Worm (Caenorhabditis elegans): ENCODE measurements around the gene R12B2.8.

R12B2.8 gene

DNA sequence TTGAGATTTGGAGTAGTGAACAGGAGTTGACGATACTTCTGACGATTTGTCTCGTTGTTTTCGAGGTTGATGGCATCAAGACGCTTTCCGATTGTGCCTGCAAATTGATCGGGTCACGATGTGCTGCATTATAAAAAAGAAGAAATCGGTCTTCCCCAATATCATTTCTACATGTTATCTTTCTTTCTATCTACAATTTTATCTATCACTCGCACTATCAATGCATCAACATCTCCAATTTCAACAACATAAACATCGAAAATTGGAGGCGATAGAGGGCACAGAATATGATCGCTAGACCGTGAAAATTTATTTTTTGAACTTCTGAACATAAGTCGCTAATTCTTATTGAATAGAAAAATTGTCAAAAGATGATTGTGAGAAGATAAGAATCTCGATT, 52.0 kb downstream of the R12B2.8 start:
- TF ChIP-seq hlh-26 (GFP tag; conservative IDR thresholded peaks at IDR 0.05) (no peak), attf-3 (GFP tag; conservative IDR thresholded peaks at IDR 0.05) (no peak), unc-130 (GFP tag; optimal IDR thresholded peaks at IDR 0.05) (no peak), madf-10 (tag; optimal IDR thresholded peaks at IDR 0.05) (no peak), bed-2 (GFP tag; IDR thresholded peaks at IDR 0.05) (no peak), D2030.7 (GFP tag; IDR thresholded peaks at IDR 0.05) (no peak), Y56A3A.18 (GFP tag; IDR thresholded peaks at IDR 0.05) (no peak), hmg-1.2 (GFP tag; IDR thresholded peaks at IDR 0.05) (no peak), somi-1 (GFP tag; optimal IDR thresholded peaks at IDR 0.05) (no peak), lag-1 (GFP tag; IDR thresholded peaks at IDR 0.05) (no peak), hrde-1 (tag; optimal IDR thresholded peaks at IDR 0.05; ENCODE audit: borderline replicate concordance) (no peak), repo-1 (tag; optimal IDR thresholded peaks at IDR 0.05) (no peak)

DNA sequence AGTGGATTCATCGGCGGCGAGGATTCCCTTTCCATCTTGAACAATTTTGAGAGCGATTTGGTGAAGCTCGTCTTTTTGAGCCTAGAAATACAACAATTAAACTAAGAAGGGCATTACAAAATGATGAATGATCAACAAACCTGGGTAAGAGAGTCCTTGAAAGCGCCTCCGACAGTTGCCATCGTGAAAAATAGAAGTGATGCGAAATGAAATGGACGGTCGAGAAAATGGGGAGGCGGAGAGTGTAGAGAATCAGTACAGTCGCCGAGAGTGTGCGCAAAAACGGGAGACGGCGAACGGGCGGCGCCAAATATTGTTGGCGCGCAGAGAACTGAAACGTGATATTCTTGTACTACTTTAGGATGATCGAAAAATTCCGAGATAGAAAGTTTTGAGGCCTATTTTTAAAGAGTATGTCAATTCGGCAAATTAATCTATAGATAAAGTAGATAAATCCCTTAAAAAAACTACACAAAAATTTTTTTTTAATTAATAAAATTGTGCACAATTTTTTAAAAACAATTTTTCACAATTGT, 52.5 kb downstream of the R12B2.8 start, which contains the start of gene aldo-2:
Gene aldo-2, minus strand, starts transcription at position 486 of the 536 bp plus-strand sequence.
- TF ChIP-seq atf-7 (tag; optimal IDR thresholded peaks at IDR 0.05) (no peak), Y56A3A.18 (GFP tag; IDR thresholded peaks at IDR 0.05) (peak; percentile 49; the same call in 1 of the 2 replicates), F49E8.2 (tag; optimal IDR thresholded peaks at IDR 0.05; ENCODE audit: insufficient read depth) (peak; percentile 15), gei-17 (GFP tag; optimal IDR thresholded peaks at IDR 0.05) (no peak), F37B4.10 (GFP tag; IDR thresholded peaks at IDR 0.05) (no peak), B0019.2 (GFP tag; conservative IDR thresholded peaks at IDR 0.05) (peak; percentile 76), bed-2 (GFP tag; IDR thresholded peaks at IDR 0.05) (no peak), pbrm-1 (GFP tag; IDR thresholded peaks at IDR 0.05) (peak; percentile 56; the same call in 1 of the 2 replicates), rpc-1 (optimal IDR thresholded peaks at IDR 0.05) (no peak), rpc-1 (tag; optimal IDR thresholded peaks at IDR 0.05) (no peak), attf-6 (GFP tag; IDR thresholded peaks at IDR 0.05) (peak; percentile 41; the same call in 1 of the 2 replicates), Y79H2A.3 (GFP tag; conservative IDR thresholded peaks at IDR 0.05) (peak; percentile 75), F39B2.1 (GFP tag; IDR thresholded peaks at IDR 0.05) (no peak), ccch-3 (GFP tag; optimal IDR thresholded peaks at IDR 0.05) (no peak), ets-4 (GFP tag; optimal IDR thresholded peaks at IDR 0.05) (no peak), egl-44 (GFP tag; IDR thresholded peaks at IDR 0.05) (peak; percentile 44; the same call in 1 of the 2 replicates), mes-4 (tag; optimal IDR thresholded peaks at IDR 0.05) (no peak), ztf-3 (GFP tag; optimal IDR thresholded peaks at IDR 0.05) (no peak), ceh-40 (GFP tag; IDR thresholded peaks at IDR 0.05) (no peak), dpl-1 (GFP tag; optimal IDR thresholded peaks at IDR 0.05) (peak; percentile 86), xnd-1 (tag; optimal IDR thresholded peaks at IDR 0.05) (peak; percentile 92), ceh-27 (GFP tag; optimal IDR thresholded peaks at IDR 0.05) (peak; percentile 42), F22D6.2 (tag; optimal IDR thresholded peaks at IDR 0.05) (no peak), rcor-1 (GFP tag; IDR thresholded peaks at IDR 0.05) (peak; percentile 73), attf-3 (GFP tag; conservative IDR thresholded peaks at IDR 0.05) (no peak), let-526 (GFP tag; IDR thresholded peaks at IDR 0.05) (no peak), tbp1 (GFP tag; optimal IDR thresholded peaks at IDR 0.05) (peak; percentile 55), aptf-3 (GFP tag; IDR thresholded peaks at IDR 0.05) (0 out of 2 replicates have a peak, but pooled peaks have one; percentile 72), hlh-12 (tag; optimal IDR thresholded peaks at IDR 0.05) (no peak), attf-5 (GFP tag; optimal IDR thresholded peaks at IDR 0.05) (no peak), zfh-2 (GFP tag; conservative IDR thresholded peaks at IDR 0.05) (peak; percentile 72; the same call in 1 of the 2 replicates), hsf-1 (GFP tag; IDR thresholded peaks at IDR 0.05) (peak; percentile 89), madf-6 (GFP tag; IDR thresholded peaks at IDR 0.05) (peak; percentile 99), dox-1 (GFP tag; IDR thresholded peaks at IDR 0.05) (peak; percentile 86), hmg-20 (GFP tag; IDR thresholded peaks at IDR 0.05) (no peak), unc-62 (GFP tag; optimal IDR thresholded peaks at IDR 0.05) (no peak), ztf-25 (GFP tag; IDR thresholded peaks at IDR 0.05) (0 out of 2 replicates have a peak, but pooled peaks have one; percentile 54), ceh-79 (tag; optimal IDR thresholded peaks at IDR 0.05) (no peak), ztf-28 (GFP tag; IDR thresholded peaks at IDR 0.05) (peak; percentile 50; the same call in 1 of the 2 replicates)

Measured in whole organism, young adult.